Worm (Caenorhabditis elegans) whole organism, L4/young adult: ENCODE results near the gene cec-1.

Experiments used
- W03F9.2 ChIP-seq: fragments of 150-350 bp; optimal IDR thresholded peaks from 2 replicates; lab custom pipeline; 2014; ENCODE audit warnings: missing biosample characterization, missing genetic modification characterization
- him-1 ChIP-seq: sonication (generic microtip); optimal IDR thresholded peaks from 2 replicates; lab custom pipeline; 2016; ENCODE audit warnings: missing genotype, missing genetic modification reagents, missing genetic modification characterization, missing compliant biosample characterization

ce11 chrIII:8403507-8403906 lies 22.6 kb upstream of the cec-1 start, which contains the start of gene cutc-1:
- no peak for TF ChIP-seq him-1 (tag; lab: Kevin White, UChicago)
- TF ChIP-seq W03F9.2 (tag; lab: Kevin White, UChicago), result no peak
